Worm (Caenorhabditis elegans): ENCODE data around the gene mrpl-30.

The mrpl-30 gene

DNA sequence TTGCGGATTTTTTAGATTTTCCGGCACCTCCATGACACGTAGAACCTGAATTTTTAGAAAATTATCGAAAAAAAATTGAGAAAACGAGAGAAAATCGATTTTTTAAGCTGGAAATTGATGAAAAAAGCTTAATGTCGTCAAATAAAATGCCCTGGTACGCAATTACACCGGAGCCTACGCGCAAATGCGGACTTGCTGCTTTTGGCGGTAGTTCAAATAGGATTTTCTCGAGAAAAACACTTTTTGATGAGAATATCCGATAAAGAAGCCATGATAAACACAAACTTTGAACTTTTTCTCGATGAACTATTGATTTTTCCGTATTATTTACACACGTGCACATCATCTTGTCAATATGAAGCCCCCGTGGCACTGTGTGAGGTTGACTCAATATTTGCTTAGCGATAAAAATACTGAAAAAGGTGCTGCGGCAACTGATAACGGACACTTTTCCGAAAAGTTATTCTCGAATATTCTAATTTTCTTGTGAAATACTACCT is 7.4 kb upstream of the mrpl-30 start, which contains the start of the genes W04B5.5 and W04B5.3 (continued):
- no peak for TF ChIP-seq Y116A8C.19 (tag; optimal IDR thresholded peaks at IDR 0.05; ENCODE audit: borderline replicate concordance)
- no peak for TF ChIP-seq nhr-12 (tag; optimal IDR thresholded peaks at IDR 0.05)
- no peak for TF ChIP-seq aha-1 (tag; optimal IDR thresholded peaks at IDR 0.05)
- peak; percentile 25 for TF ChIP-seq nhr-77 (tag; optimal IDR thresholded peaks at IDR 0.05)
- TF ChIP-seq unc-30 (tag; optimal IDR thresholded peaks at IDR 0.05): no peak
- 0 out of 2 replicates have a peak, but pooled peaks have one; percentile 22 for TF ChIP-seq unc-98 (GFP tag; IDR thresholded peaks at IDR 0.05)
- TF ChIP-seq ztf-11 (tag; optimal IDR thresholded peaks at IDR 0.05): peak in 1 of 2 experiments; percentile 7
- no peak for TF ChIP-seq nhr-84 (tag; optimal IDR thresholded peaks at IDR 0.05)
- TF ChIP-seq dpl-1 (GFP tag; optimal IDR thresholded peaks at IDR 0.05): peak; percentile 95 to 97 (median 97)
- peak; percentile 79 to 86 for TF ChIP-seq lsy-2 (tag; optimal IDR thresholded peaks at IDR 0.05)
- TF ChIP-seq fkh-10 (GFP tag; optimal IDR thresholded peaks at IDR 0.05): no peak
- TF ChIP-seq nhr-11 (tag; optimal IDR thresholded peaks at IDR 0.05): no peak
- TF ChIP-seq efl-1 (optimal IDR thresholded peaks at IDR 0.05): peak; percentile 97 to 98
- TF ChIP-seq efl-1 (GFP tag; optimal IDR thresholded peaks at IDR 0.05 in 1 of 2): peak; percentile 98 to 100
- no peak for TF ChIP-seq C04F5.9 (tag; optimal IDR thresholded peaks at IDR 0.05)
- TF ChIP-seq pag-3 (tag; optimal IDR thresholded peaks at IDR 0.05; ENCODE audit: borderline replicate concordance, insufficient read depth): no peak
- TF ChIP-seq ceh-82 (tag; optimal IDR thresholded peaks at IDR 0.05): peak; percentile 43 to 84 (median 45)
- no peak for TF ChIP-seq ets-5 (GFP tag; IDR thresholded peaks at IDR 0.05)
- TF ChIP-seq ces-1 (GFP tag; optimal IDR thresholded peaks at IDR 0.05): no peak
- no peak for TF ChIP-seq tlp-1 (tag; optimal IDR thresholded peaks at IDR 0.05)
- peak; percentile 79 for TF ChIP-seq nhr-47 (tag; optimal IDR thresholded peaks at IDR 0.05)
- TF ChIP-seq mef-2 (tag; optimal IDR thresholded peaks at IDR 0.05): no peak
- TF ChIP-seq grh-1 (GFP tag; IDR thresholded peaks at IDR 0.05): 0 out of 2 replicates have a peak, but pooled peaks have one; percentile 20
- peak in 2 of 6 experiments; percentile 2 to 33 for TF ChIP-seq elt-3 (tag; optimal IDR thresholded peaks at IDR 0.05)
- TF ChIP-seq jun-1 (tag; optimal IDR thresholded peaks at IDR 0.05): peak; percentile 21
- TF ChIP-seq F16B12.6 (tag; optimal IDR thresholded peaks at IDR 0.05): peak; percentile 98
- no peak for TF ChIP-seq C34B4.2 (tag; optimal IDR thresholded peaks at IDR 0.05)
- TF ChIP-seq skn-1 (tag; optimal IDR thresholded peaks at IDR 0.05): peak; percentile 42
- no peak for TF ChIP-seq hlh-4 (tag; optimal IDR thresholded peaks at IDR 0.05)
- no peak for TF ChIP-seq hlh-17 (GFP tag; optimal IDR thresholded peaks at IDR 0.05; ENCODE audit: borderline replicate concordance)
- no peak for TF ChIP-seq lir-3 (tag; optimal IDR thresholded peaks at IDR 0.05; ENCODE audit: poor library complexity)
- TF ChIP-seq unc-86 (tag; optimal IDR thresholded peaks at IDR 0.05): peak; percentile 52
- TF ChIP-seq pax-3 (tag; optimal IDR thresholded peaks at IDR 0.05): no peak
- peak; percentile 63 for TF ChIP-seq nhr-19 (GFP tag; conservative IDR thresholded peaks at IDR 0.05)
- peak; percentile 48 for TF ChIP-seq lin-14 (GFP tag; optimal IDR thresholded peaks at IDR 0.05)
- TF ChIP-seq efl-3 (GFP tag; optimal IDR thresholded peaks at IDR 0.05): no peak
- TF ChIP-seq nhr-71 (tag; optimal IDR thresholded peaks at IDR 0.05): peak; percentile 72
- TF ChIP-seq egl-13 (tag; optimal IDR thresholded peaks at IDR 0.05): no peak
- TF ChIP-seq swsn-7 (tag; optimal IDR thresholded peaks at IDR 0.05): peak; percentile 45
- TF ChIP-seq nhr-28 (tag; optimal IDR thresholded peaks at IDR 0.05): no peak
- TF ChIP-seq rnt-1 (tag; optimal IDR thresholded peaks at IDR 0.05): no peak
- TF ChIP-seq vab-15 (tag; optimal IDR thresholded peaks at IDR 0.05): no peak
- peak; percentile 66 for TF ChIP-seq nhr-90 (tag; optimal IDR thresholded peaks at IDR 0.05; ENCODE audit: poor library complexity)
- TF ChIP-seq isw-1 (GFP tag; IDR thresholded peaks at IDR 0.05): peak; percentile 60
- TF ChIP-seq zip-4 (GFP tag; optimal IDR thresholded peaks at IDR 0.05): no peak
- peak; percentile 47 for TF ChIP-seq xbp-1 (tag; optimal IDR thresholded peaks at IDR 0.05)
- peak; percentile 56 for TF ChIP-seq nhr-20 (tag; optimal IDR thresholded peaks at IDR 0.05)
- TF ChIP-seq tbx-2 (tag; optimal IDR thresholded peaks at IDR 0.05): peak; percentile 74
- TF ChIP-seq elt-2 (tag; optimal IDR thresholded peaks at IDR 0.05): peak; percentile 75
- TF ChIP-seq lin-15B (tag; optimal IDR thresholded peaks at IDR 0.05): peak; percentile 11
- TF ChIP-seq nhr-237 (tag; optimal IDR thresholded peaks at IDR 0.05): no peak
- TF ChIP-seq sox-4 (tag; optimal IDR thresholded peaks at IDR 0.05): no peak

Data from whole organism, L1 larva.